Worm (Caenorhabditis elegans): Measurements from ENCODE around the gene ufd-1.

Gene ufd-1

DNA sequence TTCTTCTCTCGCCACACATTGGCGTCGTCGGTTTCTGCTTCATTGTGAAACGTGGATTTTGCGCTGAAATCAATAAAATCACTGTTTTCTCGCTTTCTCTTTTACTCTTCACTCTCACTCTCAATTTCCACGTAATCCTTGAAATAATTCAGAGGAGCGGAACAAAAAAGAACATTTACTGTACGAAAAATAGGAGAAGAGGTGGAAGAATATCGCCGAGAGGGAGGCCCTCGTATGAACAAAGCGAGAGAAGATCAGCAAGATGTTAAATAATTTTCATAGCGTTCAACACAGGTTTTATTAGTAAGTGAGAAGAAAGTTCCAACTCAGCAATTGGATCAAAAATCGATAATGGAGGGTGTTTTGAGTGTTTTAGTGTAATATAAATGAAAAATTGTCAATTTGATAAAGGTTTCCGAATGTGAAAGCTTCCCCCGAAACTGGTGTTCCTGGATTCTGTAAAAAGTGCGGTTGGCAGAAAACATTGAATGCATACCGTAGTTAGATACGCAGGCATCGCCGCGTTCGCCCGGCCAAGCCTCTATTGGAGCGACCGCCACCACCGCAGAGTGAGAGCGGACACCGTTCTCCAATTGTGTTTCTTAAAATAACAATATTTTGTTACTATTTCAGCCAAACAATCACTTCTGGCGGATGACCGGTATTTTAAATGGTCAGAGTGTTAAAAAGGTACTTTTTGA, 30.9 kb upstream of the ufd-1 start, which contains the start of the genes ccr-4 and ZC518.8:
TSS of gene ccr-4 (plus strand) at position 151 of the 701 bp plus-strand sequence.
TSS of gene ZC518.8 (minus strand) at position 517 of the 701 bp plus-strand sequence.
- TF ChIP-seq ztf-4 (tag; optimal IDR thresholded peaks at IDR 0.05) (no peak), lsy-12 (tag; optimal IDR thresholded peaks at IDR 0.05) (no peak), nhr-237 (tag; optimal IDR thresholded peaks at IDR 0.05) (no peak), lin-15B (tag; optimal IDR thresholded peaks at IDR 0.05) (peak; percentile 41), ama-1 (optimal IDR thresholded peaks at IDR 0.05) (peak; percentile 28), elt-2 (tag; optimal IDR thresholded peaks at IDR 0.05) (peak; percentile 22), hmg-11 (tag; optimal IDR thresholded peaks at IDR 0.05) (no peak), skn-1 (tag; optimal IDR thresholded peaks at IDR 0.05) (no peak), fkh-10 (GFP tag; optimal IDR thresholded peaks at IDR 0.05) (no peak), nhr-11 (tag; optimal IDR thresholded peaks at IDR 0.05) (no peak), elt-3 (tag; optimal IDR thresholded peaks at IDR 0.05) (no peak), eor-1 (tag; optimal IDR thresholded peaks at IDR 0.05) (no peak), lin-39 (tag; optimal IDR thresholded peaks at IDR 0.05) (no peak), nfya-1 (tag; optimal IDR thresholded peaks at IDR 0.05; ENCODE audit: insufficient read depth) (peak; percentile 82), pha-4 (tag; optimal IDR thresholded peaks at IDR 0.05) (peak; percentile 7), ceh-9 (tag; optimal IDR thresholded peaks at IDR 0.05) (no peak), daf-12 (tag; optimal IDR thresholded peaks at IDR 0.05) (no peak), fos-1 (tag; optimal IDR thresholded peaks at IDR 0.05) (no peak), ceh-28 (tag; optimal IDR thresholded peaks at IDR 0.05) (no peak), snpc-4 (tag; optimal IDR thresholded peaks at IDR 0.05) (peak; percentile 3), aly-2 (tag; optimal IDR thresholded peaks at IDR 0.05) (no peak), elt-1 (tag; optimal IDR thresholded peaks at IDR 0.05) (no peak), pqm-1 (tag; optimal IDR thresholded peaks at IDR 0.05) (no peak), ceh-82 (tag; optimal IDR thresholded peaks at IDR 0.05) (no peak), jun-1 (tag; optimal IDR thresholded peaks at IDR 0.05) (no peak)

DNA sequence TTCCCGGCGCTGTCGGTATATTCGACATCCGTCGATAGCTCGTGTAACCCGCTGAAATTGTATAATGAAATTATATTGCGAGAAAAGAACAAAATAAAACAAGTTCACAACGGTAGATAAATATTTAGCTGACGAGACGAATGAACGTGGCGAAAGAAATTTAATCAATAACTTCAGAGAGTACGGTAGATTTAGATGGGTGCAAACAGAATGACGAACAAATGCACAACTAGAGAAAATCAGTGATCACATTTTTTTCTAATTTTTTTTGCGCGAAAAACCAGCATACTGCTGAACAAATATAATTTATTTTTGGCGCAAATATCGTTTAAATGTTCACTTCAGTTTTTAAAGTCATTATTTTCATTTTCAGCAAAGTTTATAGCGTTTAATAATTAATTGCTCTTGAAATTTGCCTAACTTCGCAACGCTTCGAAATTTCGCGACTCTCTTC, 30.1 kb upstream of the ufd-1 start, which contains the start of gene sec-24.2:
TSS of gene sec-24.2 (minus strand) at position 51 of the 454 bp plus-strand sequence.
- TF ChIP-seq daf-12 (tag; optimal IDR thresholded peaks at IDR 0.05) (no peak), nhr-76 (tag; optimal IDR thresholded peaks at IDR 0.05) (no peak), nhr-25 (tag; optimal IDR thresholded peaks at IDR 0.05) (no peak), unc-62 (GFP tag; optimal IDR thresholded peaks at IDR 0.05) (no peak), lin-39 (tag; optimal IDR thresholded peaks at IDR 0.05) (no peak), pqm-1 (tag; optimal IDR thresholded peaks at IDR 0.05) (no peak), fkh-10 (GFP tag; optimal IDR thresholded peaks at IDR 0.05) (no peak), ceh-9 (tag; optimal IDR thresholded peaks at IDR 0.05) (no peak), nhr-11 (tag; optimal IDR thresholded peaks at IDR 0.05) (no peak), ztf-11 (tag; optimal IDR thresholded peaks at IDR 0.05) (no peak), hmg-11 (tag; optimal IDR thresholded peaks at IDR 0.05) (no peak), snpc-4 (tag; optimal IDR thresholded peaks at IDR 0.05) (no peak), zag-1 (tag; optimal IDR thresholded peaks at IDR 0.05) (no peak), egl-27 (tag; optimal IDR thresholded peaks at IDR 0.05) (no peak), R02D3.7 (tag; optimal IDR thresholded peaks at IDR 0.05) (no peak)

DNA sequence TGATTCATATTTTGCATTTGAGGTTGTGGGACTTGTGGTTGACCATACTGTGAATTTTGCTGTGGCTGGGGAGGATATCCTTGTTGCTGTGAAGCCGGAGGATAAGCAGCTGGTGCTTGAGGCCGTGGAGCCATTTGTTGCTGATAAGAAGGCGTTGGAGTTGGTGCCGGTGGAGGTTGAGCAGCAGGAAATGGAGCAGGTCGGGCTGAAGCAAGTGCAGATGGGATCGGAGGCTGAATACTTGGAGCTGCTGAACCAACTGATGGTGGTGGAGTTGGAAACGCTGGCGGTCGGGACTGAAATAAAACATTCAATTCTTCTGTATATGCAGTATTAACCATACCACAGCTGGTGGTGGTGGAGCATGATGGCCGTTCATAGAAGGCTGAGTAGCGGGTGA, 29.3 kb upstream of the ufd-1 start:
- TF ChIP-seq skn-1 (tag; optimal IDR thresholded peaks at IDR 0.05) (no peak), nfya-1 (tag; optimal IDR thresholded peaks at IDR 0.05; ENCODE audit: insufficient read depth) (no peak), nhr-12 (tag; optimal IDR thresholded peaks at IDR 0.05) (no peak), pqm-1 (tag; optimal IDR thresholded peaks at IDR 0.05) (no peak)

DNA sequence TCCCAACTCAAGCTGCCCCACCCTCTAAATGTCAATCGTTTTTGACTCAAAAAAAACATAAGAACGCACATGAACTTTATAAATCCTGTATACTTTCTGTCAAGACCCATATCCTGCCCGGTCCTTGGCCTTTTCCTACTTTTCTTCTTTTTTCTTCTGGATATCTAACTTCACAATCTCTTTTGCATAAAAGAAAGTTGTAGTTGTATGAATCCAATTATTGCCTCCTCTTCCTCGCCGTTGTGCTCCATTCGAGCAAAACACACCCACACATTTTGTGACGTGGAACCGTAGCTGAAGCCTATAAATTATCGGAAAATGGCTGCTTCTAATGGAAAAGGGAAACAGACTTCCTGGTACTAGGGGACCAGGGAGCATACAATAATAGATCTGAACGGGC, 19.5 kb upstream of the ufd-1 start:
- peak; percentile 88 for TF ChIP-seq fkh-10 (GFP tag; optimal IDR thresholded peaks at IDR 0.05)
- no peak for TF ChIP-seq snpc-4 (tag; optimal IDR thresholded peaks at IDR 0.05)

DNA sequence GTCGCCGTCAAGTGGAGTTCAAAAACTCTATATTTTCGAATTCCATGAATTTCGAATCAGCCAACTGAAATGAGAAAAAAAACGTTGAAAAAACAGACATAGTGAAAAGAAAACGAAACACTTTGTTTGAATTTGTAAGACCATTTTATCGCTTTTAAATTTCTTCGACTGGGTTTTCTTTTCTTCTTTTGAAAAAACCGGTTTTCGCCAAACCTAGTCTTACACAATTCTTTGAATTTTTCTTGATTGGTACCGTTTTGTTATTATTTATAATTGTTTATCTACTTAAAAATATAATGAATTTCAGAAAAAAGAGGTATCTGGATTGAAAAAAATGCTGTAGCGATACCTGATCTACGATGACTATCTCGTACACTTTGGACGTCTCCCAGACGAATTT, 18.9 kb upstream of the ufd-1 start, which contains the start of gene best-22:
TSS of gene best-22 (plus strand) at position 301 of the 400 bp plus-strand sequence.
- TF ChIP-seq fos-1 (tag; optimal IDR thresholded peaks at IDR 0.05) (no peak), ceh-82 (tag; optimal IDR thresholded peaks at IDR 0.05) (no peak), nhr-23 (tag; optimal IDR thresholded peaks at IDR 0.05) (no peak), nhr-237 (tag; optimal IDR thresholded peaks at IDR 0.05) (no peak), lin-39 (tag; optimal IDR thresholded peaks at IDR 0.05) (no peak), nhr-25 (tag; optimal IDR thresholded peaks at IDR 0.05) (no peak), egl-27 (tag; optimal IDR thresholded peaks at IDR 0.05) (no peak), eor-1 (tag; optimal IDR thresholded peaks at IDR 0.05) (no peak), unc-39 (tag; optimal IDR thresholded peaks at IDR 0.05) (no peak), skn-1 (tag; optimal IDR thresholded peaks at IDR 0.05) (no peak), pqm-1 (tag; optimal IDR thresholded peaks at IDR 0.05) (no peak), elt-3 (tag; optimal IDR thresholded peaks at IDR 0.05) (no peak)
